Worm (Caenorhabditis elegans): ENCODE measurements around the gene F36D3.4.
"Not testable (repeated sequence)": the region's sequence is repeated elsewhere in the genome, so short reads cannot be mapped to it uniquely, and the experiment has no call there.

Gene F36D3.4

ce11 chrV:16517619-16518018, at the start of gene F36D3.4:
Gene F36D3.4, minus strand, starts transcription at chrV:16517719.
- no peak for TF ChIP-seq nhr-25 (tag; optimal IDR thresholded peaks at IDR 0.05; ENCODE audit: borderline replicate concordance, insufficient read depth)
- no peak for TF ChIP-seq T26A8.4 (GFP tag; IDR thresholded peaks at IDR 0.05)
- TF ChIP-seq dmd-9 (GFP tag; IDR thresholded peaks at IDR 0.05), result no peak
- no peak for TF ChIP-seq spr-1 (tag; optimal IDR thresholded peaks at IDR 0.05)
- TF ChIP-seq nhr-237 (tag; optimal IDR thresholded peaks at IDR 0.05), result no peak
- no peak for TF ChIP-seq rbr-2 (tag; optimal IDR thresholded peaks at IDR 0.05)
- no peak for TF ChIP-seq lin-1 (GFP tag; IDR thresholded peaks at IDR 0.05)
- TF ChIP-seq nhr-102 (tag; optimal IDR thresholded peaks at IDR 0.05), result no peak
- TF ChIP-seq lir-3 (tag; optimal IDR thresholded peaks at IDR 0.05), result no peak
- no peak for TF ChIP-seq lsy-2 (tag; optimal IDR thresholded peaks at IDR 0.05)
- TF ChIP-seq daf-12 (tag; optimal IDR thresholded peaks at IDR 0.05), result no peak
- no peak for TF ChIP-seq ZK546.5 (tag; optimal IDR thresholded peaks at IDR 0.05)
- TF ChIP-seq D1046.2 (GFP tag; IDR thresholded peaks at IDR 0.05), result no peak
- TF ChIP-seq ZK337.2 (GFP tag; IDR thresholded peaks at IDR 0.05), result no peak
- no peak for TF ChIP-seq saeg-2 (GFP tag; IDR thresholded peaks at IDR 0.05)

DNA sequence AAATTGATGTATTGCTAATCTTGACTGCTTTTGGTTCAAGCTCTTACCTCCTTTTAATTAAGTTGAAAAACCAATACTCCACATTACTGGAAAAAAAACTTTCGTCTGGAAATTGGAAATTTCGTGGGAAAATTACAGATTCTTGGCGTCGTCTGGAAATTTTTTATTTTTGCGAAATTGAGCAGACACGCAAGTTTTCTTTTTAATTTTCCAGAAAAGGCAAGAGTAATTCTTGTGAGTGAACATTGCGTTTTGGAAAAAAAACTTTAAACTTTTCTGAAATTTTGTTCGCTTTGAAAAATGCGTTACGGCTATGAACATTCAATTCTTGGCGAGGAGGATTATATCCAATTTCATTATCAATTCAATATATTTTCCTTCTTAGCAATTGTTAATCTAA, 48.1 kb upstream of the F36D3.4 start, which contains the start of gene sru-45:
Gene sru-45 (plus strand): TSS at position 301 of the 400 bp plus-strand sequence.
- no peak for TF ChIP-seq tra-1 (GFP tag; IDR thresholded peaks at IDR 0.05)
- no peak for TF ChIP-seq Y48G9A.11 (GFP tag; IDR thresholded peaks at IDR 0.05)
- no peak for TF ChIP-seq spr-3 (GFP tag; optimal IDR thresholded peaks at IDR 0.05)
- TF ChIP-seq F10B5.3 (tag; optimal IDR thresholded peaks at IDR 0.05), result no peak
- TF ChIP-seq cey-2 (tag; optimal IDR thresholded peaks at IDR 0.05; ENCODE audit: borderline replicate concordance, insufficient read depth), result no peak

- TF ChIP-seq D1046.2 (GFP tag; IDR thresholded peaks at IDR 0.05) (no peak), F26F4.8 (GFP tag; conservative IDR thresholded peaks at IDR 0.05) (no peak), vab-7 (GFP tag; IDR thresholded peaks at IDR 0.05) (0 out of 2 replicates have a peak, but pooled peaks have one; percentile 6), zip-2 (tag; optimal IDR thresholded peaks at IDR 0.05) (no peak), egl-27 (tag; optimal IDR thresholded peaks at IDR 0.05) (no peak), egl-43 (GFP tag; IDR thresholded peaks at IDR 0.05) (0 out of 2 replicates have a peak, but pooled peaks have one; percentile 4), unc-130 (GFP tag; optimal IDR thresholded peaks at IDR 0.05) (no peak), dmd-6 (GFP tag; IDR thresholded peaks at IDR 0.05) (no peak), set-16 (GFP tag; IDR thresholded peaks at IDR 0.05) (0 out of 2 replicates have a peak, but pooled peaks have one; percentile 17), mes-2 (tag; optimal IDR thresholded peaks at IDR 0.05; ENCODE audit: poor library complexity, severe bottlenecking) (peak; percentile 72)
Measured at ce11 chrV:16552929-16553328, 35.4 kb upstream of the F36D3.4 start, which contains the start of gene Y32B12B.4. Gene Y32B12B.4, plus strand, starts transcription at chrV:16553327.

DNA sequence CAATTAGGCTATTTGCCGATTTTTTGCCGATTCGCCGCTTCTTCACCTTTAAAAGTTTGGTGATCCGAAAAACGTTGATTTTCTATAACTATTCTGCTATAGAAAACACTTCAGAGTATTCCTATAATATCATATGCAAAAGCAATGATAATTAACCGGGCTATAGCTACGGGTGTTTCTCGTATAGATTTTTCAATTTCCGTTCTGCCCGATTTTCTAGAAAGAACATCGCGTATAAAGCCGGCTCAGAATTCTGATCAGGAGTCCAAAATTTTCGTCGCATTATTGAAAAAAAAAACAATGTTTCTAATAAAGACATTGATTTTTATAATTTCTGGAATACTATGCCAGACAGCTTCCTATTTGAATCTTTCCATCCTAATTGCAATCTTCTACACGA, 33.2 kb upstream of the F36D3.4 start, which contains the start of gene srbc-65:
Gene srbc-65 (plus strand): TSS at position 301 of the 400 bp plus-strand sequence.
- no peak for TF ChIP-seq unc-130 (GFP tag; optimal IDR thresholded peaks at IDR 0.05)
- no peak for TF ChIP-seq hmg-1.1 (GFP tag; IDR thresholded peaks at IDR 0.05)
- no peak for TF ChIP-seq daf-19 (GFP tag; conservative IDR thresholded peaks at IDR 0.05)
- no peak for TF ChIP-seq snpc-4 (tag; optimal IDR thresholded peaks at IDR 0.05)
- no peak for TF ChIP-seq nhr-237 (tag; optimal IDR thresholded peaks at IDR 0.05)

DNA sequence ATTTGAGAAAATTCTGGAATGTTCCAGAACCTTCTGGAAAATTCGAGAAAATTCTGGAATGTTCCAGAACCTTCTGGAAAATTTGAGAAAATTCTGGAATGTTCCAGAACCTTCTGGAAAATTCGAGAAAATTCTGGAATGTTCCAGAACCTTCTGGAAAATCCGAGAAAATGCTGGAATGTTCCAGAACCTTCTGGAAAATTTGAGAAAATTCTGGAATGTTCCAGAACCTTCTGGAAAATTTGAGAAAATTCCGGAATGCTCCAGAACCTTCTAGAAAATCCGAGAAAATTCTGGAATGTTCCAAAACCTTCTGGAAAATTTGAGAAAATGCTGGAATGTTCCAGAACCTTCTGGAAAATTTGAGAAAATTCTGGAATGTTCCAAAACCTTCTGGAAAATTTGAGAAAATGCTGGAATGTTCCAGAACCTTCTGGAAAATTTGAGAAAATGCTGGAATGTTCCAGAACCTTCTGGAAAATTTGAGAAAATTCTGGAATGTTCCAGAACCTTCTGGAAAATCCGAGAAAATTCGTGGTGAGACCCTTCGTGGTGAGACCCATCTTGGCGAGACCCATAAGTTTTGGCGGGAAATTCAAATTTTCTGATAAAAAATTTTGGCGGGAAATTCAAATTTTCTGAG, 30.6 kb upstream of the F36D3.4 start:
- TF ChIP-seq pha-4 (GFP tag; IDR thresholded peaks at IDR 0.05), result 0 out of 2 replicates have a peak, but pooled peaks have one; percentile 19
- TF ChIP-seq pha-4 (tag; optimal IDR thresholded peaks at IDR 0.05), result not testable (repeated sequence)
